Worm (Caenorhabditis elegans) whole organism, L1 larva: ENCODE data around the gene E01G4.6.

ENCODE experiments used
- C04F5.9 ChIP-seq: sonication (generic microtip); optimal IDR thresholded peaks from 2 replicates; lab custom pipeline; 2016; ENCODE audit warnings: missing genetic modification characterization, missing compliant biosample characterization
- C16A3.4 ChIP-seq: fragments of 150-350 bp; optimal IDR thresholded peaks from 2 replicates; lab custom pipeline; 2014; ENCODE audit warnings: missing biosample characterization, missing genetic modification characterization
- C34B4.2 ChIP-seq: sonication (generic microtip); optimal IDR thresholded peaks from 2 replicates; lab custom pipeline; 2017; ENCODE audit warnings: mild to moderate bottlenecking, missing genetic modification characterization, missing compliant biosample characterization
- aha-1 ChIP-seq: fragments of 150-350 bp; optimal IDR thresholded peaks from 2 replicates; lab custom pipeline; 2014; ENCODE audit warnings: missing biosample characterization, missing genetic modification characterization
- aly-2 ChIP-seq: fragments of 150-350 bp; optimal IDR thresholded peaks from 2 replicates; lab custom pipeline; 2014; ENCODE audit warnings: missing biosample characterization, missing genetic modification characterization
- ceh-63 ChIP-seq: fragments of 200-800 bp; sonication (Bioruptor generic); optimal IDR thresholded peaks from 2 replicates; lab custom pipeline; 2018; ENCODE audit warnings: mild to moderate bottlenecking, missing genetic modification characterization, missing compliant biosample characterization
- ceh-82 ChIP-seq, 3 experiments: fragments of 150-350 bp in 1 of 3; sonication (generic microtip) in 2 of 3; optimal IDR thresholded peaks; 2 replicates each; lab custom pipeline; 2014 to 2017; ENCODE audit warnings: missing biosample characterization in 3 of 3, missing genetic modification characterization in 3 of 3
- ceh-88 ChIP-seq: fragments of 200-800 bp; sonication (Bioruptor generic); IDR thresholded peaks from 2 replicates; pipeline ENCODE4 v1.3.6; 2022; ENCODE audit warnings: missing genetic modification characterization, missing compliant biosample characterization
- dpl-1 ChIP-seq, 3 experiments: fragments of 150-350 bp in 2 of 3; sonication (generic microtip) in 1 of 3; optimal IDR thresholded peaks; 2 replicates each; lab custom pipeline; 2014 to 2017; ENCODE audit warnings: missing biosample characterization in 3 of 3, missing genetic modification characterization in 3 of 3, missing genetic modification reagents in 3 of 3
- efl-1 ChIP-seq, 4 experiments: fragments of 150-350 bp; optimal IDR thresholded peaks in 3 of 4; peaks in 1 of 4; 1 replicate in 1 of 4; 2 replicates in 3 of 4; lab custom pipeline; 2014; ENCODE audit warnings: missing biosample characterization in 2 of 4, missing genetic modification characterization in 2 of 4, missing genetic modification reagents in 2 of 4
- efl-3 ChIP-seq: fragments of 200-800 bp; sonication (Bioruptor generic); optimal IDR thresholded peaks from 2 replicates; lab custom pipeline; 2018; ENCODE audit warnings: mild to moderate bottlenecking, missing genetic modification characterization, missing compliant biosample characterization
- egl-27 ChIP-seq, 2 experiments: fragments of 150-350 bp in 1 of 2; sonication (generic microtip); optimal IDR thresholded peaks; 3 replicates each; lab custom pipeline; 2017 to 2018; ENCODE audit warnings: missing biosample characterization in 2 of 2, missing genetic modification characterization in 2 of 2, missing genetic modification reagents in 2 of 2
- fkh-10 ChIP-seq: sonication (generic microtip); optimal IDR thresholded peaks from 2 replicates; lab custom pipeline; 2017; ENCODE audit warnings: missing biosample characterization, missing genetic modification reagents, missing genetic modification characterization
- fkh-8 ChIP-seq: sonication (generic microtip); optimal IDR thresholded peaks from 2 replicates; lab custom pipeline; 2016; ENCODE audit warnings: mild to moderate bottlenecking, missing genetic modification characterization, missing compliant biosample characterization
- fos-1 ChIP-seq: fragments of 150-350 bp; optimal IDR thresholded peaks from 2 replicates; lab custom pipeline; 2014; ENCODE audit warnings: missing biosample characterization, missing genetic modification characterization
- grh-1 ChIP-seq: fragments of 200-800 bp; sonication (Bioruptor generic); IDR thresholded peaks from 2 replicates; pipeline ENCODE4 v1.3.6; 2022; ENCODE audit warnings: missing genetic modification reagents, missing genetic modification characterization, missing compliant biosample characterization
- hlh-17 ChIP-seq: fragments of 200-800 bp; sonication (Bioruptor generic); optimal IDR thresholded peaks from 2 replicates; lab custom pipeline; 2018; ENCODE audit warnings: missing genetic modification characterization, mild to moderate bottlenecking, missing compliant biosample characterization, moderate library complexity, borderline replicate concordance
- hlh-4 ChIP-seq: sonication (generic microtip); optimal IDR thresholded peaks from 2 replicates; lab custom pipeline; 2016; ENCODE audit warnings: mild to moderate bottlenecking, missing genetic modification characterization, missing compliant biosample characterization
- hpl-2 ChIP-seq: fragments of 150-350 bp; optimal IDR thresholded peaks from 2 replicates; lab custom pipeline; 2014; ENCODE audit warnings: missing biosample characterization, missing genetic modification reagents, missing genetic modification characterization
- irx-1 ChIP-seq: sonication (generic microtip); optimal IDR thresholded peaks from 2 replicates; lab custom pipeline; 2016; ENCODE audit warnings: missing genetic modification characterization, missing compliant biosample characterization
- jun-1 ChIP-seq: fragments of 150-350 bp; optimal IDR thresholded peaks from 2 replicates; lab custom pipeline; 2014; ENCODE audit warnings: missing biosample characterization, missing genetic modification reagents, missing genetic modification characterization
- lin-15B ChIP-seq: fragments of 150-350 bp; sonication (generic microtip); optimal IDR thresholded peaks from 3 replicates; lab custom pipeline; 2014; ENCODE audit warnings: missing biosample characterization, missing genetic modification characterization
- lin-35 ChIP-seq, 2 experiments: fragments of 150-350 bp; optimal IDR thresholded peaks; 2 replicates each; lab custom pipeline; 2014; ENCODE audit warnings: missing biosample characterization in 2 of 2, missing genetic modification characterization in 2 of 2, missing genetic modification reagents in 2 of 2
- lin-39 ChIP-seq: fragments of 150-350 bp; optimal IDR thresholded peaks from 2 replicates; lab custom pipeline; 2014; ENCODE audit warnings: missing biosample characterization, missing genetic modification reagents, missing genetic modification characterization
- lir-3 ChIP-seq: sonication (generic microtip); optimal IDR thresholded peaks from 2 replicates; lab custom pipeline; 2016; ENCODE audit warnings: mild to moderate bottlenecking, missing genetic modification characterization, moderate library complexity, missing compliant biosample characterization; ENCODE audit not compliant: poor library complexity
- mab-9 ChIP-seq: fragments of 200-800 bp; sonication (Bioruptor generic); IDR thresholded peaks from 2 replicates; pipeline ENCODE4 v1.3.6; 2022; ENCODE audit warnings: missing genetic modification reagents, missing genetic modification characterization, missing compliant biosample characterization
- mdl-1 ChIP-seq, 2 experiments: fragments of 150-350 bp; optimal IDR thresholded peaks; 2 replicates each; lab custom pipeline; 2014 to 2017; ENCODE audit warnings: missing biosample characterization in 2 of 2, missing genetic modification characterization in 2 of 2, inconsistent platforms in 1 of 2
- mef-2 ChIP-seq: fragments of 150-350 bp; optimal IDR thresholded peaks from 2 replicates; lab custom pipeline; 2014; ENCODE audit warnings: missing biosample characterization, missing genetic modification characterization
- mep-1 ChIP-seq: fragments of 150-350 bp; optimal IDR thresholded peaks from 2 replicates; lab custom pipeline; 2014; ENCODE audit warnings: missing biosample characterization, missing genetic modification characterization
- nhr-11 ChIP-seq: fragments of 150-350 bp; optimal IDR thresholded peaks from 2 replicates; lab custom pipeline; 2014; ENCODE audit warnings: missing biosample characterization, missing genetic modification characterization
- nhr-19 ChIP-seq: fragments of 200-800 bp; sonication (Bioruptor generic); conservative IDR thresholded peaks from 2 replicates; pipeline ENCODE4 v1.3.6; 2022; ENCODE audit warnings: missing genetic modification characterization, missing compliant biosample characterization
- nhr-20 ChIP-seq: sonication (generic microtip); optimal IDR thresholded peaks from 2 replicates; lab custom pipeline; 2016; ENCODE audit warnings: mild to moderate bottlenecking, missing genetic modification characterization, missing compliant biosample characterization
- nhr-237 ChIP-seq: fragments of 150-350 bp; optimal IDR thresholded peaks from 2 replicates; lab custom pipeline; 2014; ENCODE audit warnings: missing biosample characterization, missing genetic modification characterization
- nhr-47 ChIP-seq: sonication (generic microtip); optimal IDR thresholded peaks from 2 replicates; lab custom pipeline; 2016; ENCODE audit warnings: mild to moderate bottlenecking, missing genetic modification characterization, moderate library complexity, missing compliant biosample characterization
- nhr-77 ChIP-seq: fragments of 150-350 bp; optimal IDR thresholded peaks from 2 replicates; lab custom pipeline; 2014; ENCODE audit warnings: missing biosample characterization, missing genetic modification characterization
- nhr-84 ChIP-seq: sonication (generic microtip); optimal IDR thresholded peaks from 2 replicates; lab custom pipeline; 2017; ENCODE audit warnings: missing biosample characterization, missing genetic modification characterization
- pag-3 ChIP-seq: sonication (generic microtip); optimal IDR thresholded peaks from 2 replicates; lab custom pipeline; 2017; ENCODE audit warnings: missing genetic modification characterization, mild to moderate bottlenecking, missing compliant biosample characterization, antibody characterized with exemption, borderline replicate concordance; ENCODE audit not compliant: insufficient read depth
- pax-3 ChIP-seq: fragments of 200-800 bp; sonication (Bioruptor generic); optimal IDR thresholded peaks from 2 replicates; lab custom pipeline; 2018; ENCODE audit warnings: mild to moderate bottlenecking, missing genetic modification characterization, moderate library complexity, missing compliant biosample characterization
- skn-1 ChIP-seq: fragments of 150-350 bp; optimal IDR thresholded peaks from 2 replicates; lab custom pipeline; 2014; ENCODE audit warnings: missing biosample characterization, missing genetic modification characterization
- snpc-4 ChIP-seq: fragments of 150-350 bp; optimal IDR thresholded peaks from 2 replicates; lab custom pipeline; 2014; ENCODE audit warnings: missing biosample characterization, missing genetic modification characterization
- snu-23 ChIP-seq: sonication (generic microtip); optimal IDR thresholded peaks from 2 replicates; lab custom pipeline; 2016; ENCODE audit warnings: missing genetic modification characterization, missing compliant biosample characterization
- sox-4 ChIP-seq: sonication (generic microtip); optimal IDR thresholded peaks from 2 replicates; lab custom pipeline; 2016; ENCODE audit warnings: missing genetic modification characterization, missing compliant biosample characterization
- sup-37 ChIP-seq: fragments of 200-800 bp; sonication (Bioruptor generic); optimal IDR thresholded peaks from 2 replicates; lab custom pipeline; 2018; ENCODE audit warnings: mild to moderate bottlenecking, missing genetic modification characterization, missing compliant biosample characterization
- unc-130 ChIP-seq: fragments of 150-350 bp; optimal IDR thresholded peaks from 2 replicates; lab custom pipeline; 2017; ENCODE audit warnings: missing biosample characterization, missing genetic modification characterization, inconsistent platforms
- unc-30 ChIP-seq: sonication (generic microtip); optimal IDR thresholded peaks from 2 replicates; lab custom pipeline; 2017; ENCODE audit warnings: missing biosample characterization, missing genetic modification characterization
- unc-62 ChIP-seq: fragments of 150-350 bp; optimal IDR thresholded peaks from 2 replicates; lab custom pipeline; 2014; ENCODE audit warnings: missing biosample characterization, missing genetic modification reagents, missing genetic modification characterization
- xbp-1 ChIP-seq: sonication (generic microtip); optimal IDR thresholded peaks from 2 replicates; lab custom pipeline; 2016; ENCODE audit warnings: missing genetic modification characterization, missing compliant biosample characterization
- ztf-11 ChIP-seq, 2 experiments: sonication (generic microtip); optimal IDR thresholded peaks; 2 replicates each; lab custom pipeline; 2016 to 2017; ENCODE audit warnings: missing genetic modification characterization in 2 of 2, missing biosample characterization in 1 of 2, missing compliant biosample characterization in 1 of 2
- ztf-4 ChIP-seq: fragments of 150-350 bp; optimal IDR thresholded peaks from 2 replicates; lab custom pipeline; 2014; ENCODE audit warnings: missing biosample characterization, missing genetic modification characterization

E01G4.6 gene

ce11 chrII:13447166-13447643 lies 35.0 kb upstream of the E01G4.6 start, which contains the start of gene tbc-14:
TSS of gene tbc-14 (minus strand) at chrII:13447593.
- TF ChIP-seq efl-1 (optimal IDR thresholded peaks at IDR 0.05; lab: Kevin White, UChicago) (no peak), efl-1 (GFP tag; optimal IDR thresholded peaks at IDR 0.05 in 1 of 2; lab: Kevin White, UChicago) (peak in 1 of 2 experiments; percentile 55), nhr-77 (tag; lab: Kevin White, UChicago) (no peak)

ce11 chrII:13447668-13448067 lies 34.5 kb upstream of the E01G4.6 start:
- peak; percentile 77 to 83 (median 79) for TF ChIP-seq dpl-1 (GFP tag; optimal IDR thresholded peaks at IDR 0.05; lab: Kevin White, UChicago)
- TF ChIP-seq nhr-11 (tag; lab: Kevin White, UChicago): peak; percentile 76
- TF ChIP-seq unc-130 (tag; lab: Kevin White, UChicago): peak; percentile 87
- peak; percentile 36 for TF ChIP-seq mef-2 (tag; lab: Kevin White, UChicago)
- no peak for TF ChIP-seq sup-37 (GFP tag; lab: Kevin White, UChicago)
- TF ChIP-seq irx-1: peak; percentile 65
- peak; percentile 96 for TF ChIP-seq mep-1 (tag; lab: Kevin White, UChicago)
- peak; percentile 40 for TF ChIP-seq pax-3 (tag; lab: Kevin White, UChicago)
- peak; percentile 82 to 90 for TF ChIP-seq lin-35 (GFP tag; optimal IDR thresholded peaks at IDR 0.05; lab: Kevin White, UChicago)
- TF ChIP-seq nhr-237: peak; percentile 77
- TF ChIP-seq mdl-1 (tag; optimal IDR thresholded peaks at IDR 0.05; lab: Kevin White, UChicago): peak in 1 of 2 experiments; percentile 92
- TF ChIP-seq ceh-88 (GFP tag; lab: Robert Waterston, UW): 0 out of 2 replicates have a peak, but pooled peaks have one; percentile 14
- no peak for TF ChIP-seq ceh-63
- TF ChIP-seq C04F5.9 (tag; lab: Kevin White, UChicago): peak; percentile 6
- peak; percentile 91 for TF ChIP-seq lin-15B
- TF ChIP-seq snu-23 (GFP tag; lab: Kevin White, UChicago): peak; percentile 90
- TF ChIP-seq aly-2 (tag; lab: Kevin White, UChicago): no peak
- TF ChIP-seq ztf-4 (tag; lab: Kevin White, UChicago): peak; percentile 46
- TF ChIP-seq skn-1 (tag; lab: Kevin White, UChicago): peak; percentile 93
- TF ChIP-seq unc-30 (tag; lab: Kevin White, UChicago): no peak
- no peak for TF ChIP-seq C34B4.2 (tag; lab: Kevin White, UChicago)
- no peak for TF ChIP-seq mab-9 (GFP tag; lab: Robert Waterston, UW)
- TF ChIP-seq xbp-1 (tag; lab: Kevin White, UChicago): peak; percentile 78
- peak; percentile 31 for TF ChIP-seq unc-62 (GFP tag; lab: Kevin White, UChicago)
- peak; percentile 86 for TF ChIP-seq snpc-4 (tag; lab: Kevin White, UChicago)
- no peak for TF ChIP-seq nhr-84 (tag; lab: Kevin White, UChicago)
- peak; percentile 88 for TF ChIP-seq nhr-47 (tag; lab: Kevin White, UChicago)
- TF ChIP-seq efl-3 (GFP tag; lab: Kevin White, UChicago): no peak
- TF ChIP-seq lin-39 (tag; lab: Kevin White, UChicago): peak; percentile 15
- no peak for TF ChIP-seq egl-27 (tag; optimal IDR thresholded peaks at IDR 0.05; lab: Kevin White, UChicago)
- peak; percentile 33 to 90 (median 62) for TF ChIP-seq ceh-82 (tag; optimal IDR thresholded peaks at IDR 0.05; lab: Kevin White, UChicago)
- TF ChIP-seq efl-1 (optimal IDR thresholded peaks at IDR 0.05; lab: Kevin White, UChicago): peak; percentile 85 to 88
- peak; percentile 78 to 97 for TF ChIP-seq efl-1 (GFP tag; optimal IDR thresholded peaks at IDR 0.05 in 1 of 2; lab: Kevin White, UChicago)
- TF ChIP-seq nhr-19 (GFP tag; lab: Robert Waterston, UW): peak; percentile 86
- peak; percentile 89 for TF ChIP-seq C16A3.4
- peak; percentile 42; the same call in 1 of the 2 replicates for TF ChIP-seq grh-1 (GFP tag; lab: Robert Waterston, UW)
- no peak for TF ChIP-seq ztf-11 (tag; optimal IDR thresholded peaks at IDR 0.05; lab: Kevin White, UChicago)
- TF ChIP-seq pag-3: no peak
- TF ChIP-seq hlh-17 (GFP tag; lab: Kevin White, UChicago): no peak
- TF ChIP-seq fos-1: peak; percentile 81
- TF ChIP-seq aha-1 (tag; lab: Kevin White, UChicago): peak; percentile 38
- TF ChIP-seq fkh-10: peak; percentile 77
- no peak for TF ChIP-seq lir-3 (tag; lab: Kevin White, UChicago)
- TF ChIP-seq hlh-4 (tag; lab: Kevin White, UChicago): no peak
- TF ChIP-seq sox-4: peak; percentile 66
- peak; percentile 59 for TF ChIP-seq jun-1 (tag; lab: Kevin White, UChicago)
- TF ChIP-seq nhr-20 (tag; lab: Kevin White, UChicago): peak; percentile 91
- TF ChIP-seq nhr-77 (tag; lab: Kevin White, UChicago): peak; percentile 74
- TF ChIP-seq fkh-8 (tag; lab: Kevin White, UChicago): peak; percentile 97
- peak; percentile 39 for TF ChIP-seq hpl-2 (GFP tag; lab: Kevin White, UChicago)
